Worm (Caenorhabditis elegans): Measurements from ENCODE around the gene apy-1.

The apy-1 gene

DNA sequence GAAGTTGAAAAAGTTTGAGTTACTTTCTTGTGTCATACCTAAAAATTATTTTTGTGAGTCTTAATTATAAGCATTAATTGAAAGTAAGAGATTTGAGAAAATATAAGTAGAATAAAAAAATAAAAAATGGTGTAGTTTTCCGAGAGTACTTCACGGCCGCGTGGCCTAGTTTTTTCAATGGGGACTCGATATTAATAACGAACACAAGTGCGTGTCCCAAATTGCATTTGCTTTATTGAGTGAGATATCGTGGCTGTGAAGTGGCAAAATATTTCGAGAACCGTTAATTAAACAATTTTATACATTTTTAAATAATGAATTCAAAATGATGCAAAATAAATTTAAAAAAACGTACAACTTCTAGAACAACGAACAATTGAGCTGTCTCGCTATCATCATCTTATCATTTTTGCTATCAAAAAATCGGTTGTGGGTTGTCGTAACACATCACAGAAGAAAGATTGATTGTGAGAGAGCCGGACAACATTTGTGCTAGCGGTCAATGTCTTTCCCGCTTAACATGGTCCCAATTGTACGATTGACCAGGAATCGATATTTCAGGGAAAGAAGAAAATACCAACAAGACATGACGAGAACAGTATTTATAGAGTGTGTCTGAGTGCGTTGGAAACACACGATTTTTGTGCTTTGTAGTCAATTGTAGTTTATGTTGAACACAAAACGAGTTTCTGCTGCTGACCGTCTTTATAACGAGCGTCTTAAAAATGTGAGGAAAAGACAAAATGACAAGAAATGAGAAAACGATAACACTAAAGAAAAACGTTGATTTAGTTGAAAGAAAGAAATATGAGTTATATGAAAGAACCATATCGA, at the start of gene apy-1:
Gene apy-1 (minus strand): TSS at position 38 of the 834 bp plus-strand sequence.
- peak; percentile 11 for TF ChIP-seq unc-120 (tag; optimal IDR thresholded peaks at IDR 0.05; ENCODE audit: poor library complexity, severe bottlenecking)
- no peak for TF ChIP-seq elt-3 (tag; optimal IDR thresholded peaks at IDR 0.05)
- no peak for TF ChIP-seq pha-4 (tag; optimal IDR thresholded peaks at IDR 0.05)
- TF ChIP-seq ceh-39 (tag; optimal IDR thresholded peaks at IDR 0.05), result peak; percentile 77
- no peak for TF ChIP-seq cnd-1 (tag; optimal IDR thresholded peaks at IDR 0.05)
- peak; percentile 91 for TF ChIP-seq ces-1 (GFP tag; optimal IDR thresholded peaks at IDR 0.05)

DNA sequence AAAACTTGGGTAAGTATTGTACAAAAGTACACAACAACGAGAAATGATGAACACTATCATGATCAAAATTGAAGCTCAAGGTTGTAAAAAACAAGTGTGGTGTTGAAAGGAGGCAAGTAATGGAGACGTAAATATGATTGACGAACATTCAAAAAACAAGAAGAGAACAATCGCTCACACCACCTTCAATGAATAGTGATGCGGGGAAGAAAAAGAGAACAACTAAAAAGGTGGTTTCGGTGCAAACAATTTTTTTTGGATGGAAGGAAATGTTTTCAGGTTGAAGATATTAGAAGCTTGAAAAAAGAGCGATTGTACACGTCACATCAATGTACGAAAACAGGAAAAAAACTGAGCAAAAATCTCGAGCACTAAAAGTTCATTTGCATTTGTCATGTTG, 44.9 kb upstream of the apy-1 start:
- TF ChIP-seq elt-1 (tag; optimal IDR thresholded peaks at IDR 0.05; ENCODE audit: borderline replicate concordance, insufficient read depth) (no peak), lsy-2 (tag; optimal IDR thresholded peaks at IDR 0.05) (no peak), blmp-1 (tag; optimal IDR thresholded peaks at IDR 0.05) (no peak), snpc-4 (tag; optimal IDR thresholded peaks at IDR 0.05) (no peak), ztf-11 (tag; optimal IDR thresholded peaks at IDR 0.05) (no peak), mls-2 (tag; optimal IDR thresholded peaks at IDR 0.05) (no peak), ceh-83 (GFP tag; optimal IDR thresholded peaks at IDR 0.05) (no peak), hlh-1 (tag; optimal IDR thresholded peaks at IDR 0.05) (no peak), ceh-43 (GFP tag; optimal IDR thresholded peaks at IDR 0.05) (no peak), M03D4.4 (tag; optimal IDR thresholded peaks at IDR 0.05) (no peak), nhr-28 (tag; optimal IDR thresholded peaks at IDR 0.05) (no peak), nhr-12 (tag; optimal IDR thresholded peaks at IDR 0.05) (no peak), bed-3 (GFP tag; optimal IDR thresholded peaks at IDR 0.05) (no peak), ces-1 (GFP tag; optimal IDR thresholded peaks at IDR 0.05) (no peak), nhr-76 (tag; optimal IDR thresholded peaks at IDR 0.05) (no peak), flh-1 (GFP tag; optimal IDR thresholded peaks at IDR 0.05) (no peak)

DNA sequence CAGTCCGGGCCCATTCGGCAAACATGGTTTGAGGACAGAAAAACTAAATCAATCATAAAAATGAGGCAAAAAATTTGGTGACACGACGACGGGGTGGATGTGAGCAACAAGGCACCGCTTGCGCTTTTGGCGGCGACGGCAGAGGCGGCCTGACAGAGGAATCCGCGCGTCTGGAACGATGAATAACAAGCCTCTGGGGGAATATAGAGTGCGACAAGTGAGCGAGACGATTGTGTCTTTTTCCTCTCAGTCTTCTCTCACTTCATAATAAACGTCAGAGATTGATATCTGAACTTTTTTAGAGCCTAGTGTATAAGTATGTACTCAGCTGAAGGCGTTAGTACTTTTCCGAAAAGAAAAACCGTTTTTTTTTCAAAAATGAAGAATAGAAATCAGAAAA, 38.5 kb upstream of the apy-1 start, which contains the start of gene twk-17:
Gene twk-17 (minus strand): TSS at position 101 of the 400 bp plus-strand sequence.
- TF ChIP-seq bed-3 (GFP tag; optimal IDR thresholded peaks at IDR 0.05) (no peak), tbx-8 (GFP tag; optimal IDR thresholded peaks at IDR 0.05) (no peak), nhr-28 (tag; optimal IDR thresholded peaks at IDR 0.05) (no peak), mls-2 (tag; optimal IDR thresholded peaks at IDR 0.05) (no peak), M03D4.4 (tag; optimal IDR thresholded peaks at IDR 0.05) (no peak), sem-2 (GFP tag; optimal IDR thresholded peaks at IDR 0.05) (no peak), ceh-39 (tag; optimal IDR thresholded peaks at IDR 0.05) (no peak), nhr-76 (tag; optimal IDR thresholded peaks at IDR 0.05) (no peak), ceh-83 (GFP tag; optimal IDR thresholded peaks at IDR 0.05) (no peak), mab-5 (tag; optimal IDR thresholded peaks at IDR 0.05) (no peak), nhr-12 (tag; optimal IDR thresholded peaks at IDR 0.05) (no peak), snpc-4 (tag; optimal IDR thresholded peaks at IDR 0.05) (no peak), unc-120 (tag; optimal IDR thresholded peaks at IDR 0.05; ENCODE audit: poor library complexity, severe bottlenecking) (no peak), hlh-1 (tag; optimal IDR thresholded peaks at IDR 0.05) (no peak), pha-4 (tag; optimal IDR thresholded peaks at IDR 0.05) (no peak), lin-13 (tag; optimal IDR thresholded peaks at IDR 0.05) (no peak), elt-1 (tag; optimal IDR thresholded peaks at IDR 0.05; ENCODE audit: borderline replicate concordance, insufficient read depth) (no peak)

DNA sequence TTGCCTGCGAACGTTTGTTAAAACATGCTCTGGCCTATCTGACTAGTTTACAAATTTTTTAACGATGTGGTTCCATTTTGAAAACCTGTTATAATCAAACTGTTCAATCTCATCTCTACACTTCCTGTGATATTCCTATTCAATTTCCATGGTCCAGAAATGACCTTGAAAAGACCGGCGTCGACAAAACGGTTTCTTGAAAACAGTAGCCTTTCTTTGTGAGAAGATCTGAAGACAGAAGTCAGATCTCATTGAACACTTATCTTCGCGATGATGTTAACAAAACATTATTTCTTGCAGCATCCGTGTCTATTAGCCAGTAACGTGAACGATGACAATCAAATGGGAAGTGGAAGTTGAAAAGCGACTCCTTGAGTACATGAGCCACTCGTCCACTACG, 27.1 kb upstream of the apy-1 start, which contains the start of gene C44E12.1:
Gene C44E12.1 (plus strand): TSS at position 301 of the 400 bp plus-strand sequence.
- TF ChIP-seq mep-1 (tag; optimal IDR thresholded peaks at IDR 0.05), result no peak
- no peak for TF ChIP-seq nhr-28 (tag; optimal IDR thresholded peaks at IDR 0.05)
- no peak for TF ChIP-seq unc-120 (tag; optimal IDR thresholded peaks at IDR 0.05; ENCODE audit: poor library complexity, severe bottlenecking)
- TF ChIP-seq mls-2 (tag; optimal IDR thresholded peaks at IDR 0.05), result no peak
- TF ChIP-seq hlh-1 (tag; optimal IDR thresholded peaks at IDR 0.05), result no peak
- no peak for TF ChIP-seq ham-2 (GFP tag; optimal IDR thresholded peaks at IDR 0.05)
- no peak for TF ChIP-seq lsy-2 (tag; optimal IDR thresholded peaks at IDR 0.05)
- no peak for TF ChIP-seq cnd-1 (tag; optimal IDR thresholded peaks at IDR 0.05)
- no peak for TF ChIP-seq M03D4.4 (tag; optimal IDR thresholded peaks at IDR 0.05)
- TF ChIP-seq mab-5 (tag; optimal IDR thresholded peaks at IDR 0.05), result no peak
- TF ChIP-seq ces-1 (GFP tag; optimal IDR thresholded peaks at IDR 0.05), result no peak
- no peak for TF ChIP-seq nhr-237 (tag; optimal IDR thresholded peaks at IDR 0.05)
- TF ChIP-seq unc-62 (GFP tag; optimal IDR thresholded peaks at IDR 0.05), result no peak
- TF ChIP-seq ceh-83 (GFP tag; optimal IDR thresholded peaks at IDR 0.05), result no peak
- no peak for TF ChIP-seq nhr-12 (tag; optimal IDR thresholded peaks at IDR 0.05)
- no peak for TF ChIP-seq sptf-1 (tag; optimal IDR thresholded peaks at IDR 0.05)
- TF ChIP-seq elt-1 (tag; optimal IDR thresholded peaks at IDR 0.05; ENCODE audit: borderline replicate concordance, insufficient read depth), result no peak
